Worm (Caenorhabditis elegans): ENCODE data around the gene T05C12.11.

The T05C12.11 gene

DNA sequence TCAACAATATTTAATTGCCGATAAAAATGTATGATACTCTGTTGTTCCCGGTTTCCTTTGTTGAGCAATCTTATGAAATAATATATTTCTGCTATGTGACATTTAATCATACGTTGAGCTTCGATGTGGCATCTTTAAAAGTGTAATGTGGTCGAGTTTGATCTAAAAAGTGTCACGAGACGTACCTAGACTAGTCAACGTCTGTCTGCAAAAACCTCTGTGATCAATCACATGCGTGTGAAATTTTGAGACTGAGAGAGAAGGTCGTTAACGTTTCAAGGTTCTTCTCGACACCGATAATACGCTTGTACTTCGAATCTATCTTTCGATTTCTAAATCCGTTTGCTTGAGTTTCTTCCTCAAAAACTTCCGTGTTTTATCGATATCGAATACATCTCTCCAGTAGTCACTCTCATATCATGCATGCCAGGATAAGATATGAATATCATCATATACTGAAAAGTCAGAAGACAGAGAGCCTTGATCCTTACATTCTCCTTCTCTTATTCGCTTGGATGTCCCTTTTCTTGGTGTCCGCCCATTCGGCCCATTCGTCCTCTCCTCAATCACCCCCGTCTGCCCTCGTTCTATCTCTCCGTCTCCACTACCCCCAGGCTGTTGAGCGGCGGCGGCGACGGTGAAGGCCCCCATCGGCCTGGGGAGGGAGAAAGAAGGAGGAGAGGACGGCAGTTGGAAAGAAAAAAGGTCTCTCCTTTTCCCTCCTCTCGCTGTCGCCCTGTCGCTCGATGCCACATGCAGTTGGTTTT is 41.8 kb downstream of the T05C12.11 start (continued):
- TF ChIP-seq let-526 (GFP tag; IDR thresholded peaks at IDR 0.05) (peak; percentile 50; the same call in 1 of the 2 replicates), dpl-1 (GFP tag; optimal IDR thresholded peaks at IDR 0.05) (no peak), ceh-27 (GFP tag; optimal IDR thresholded peaks at IDR 0.05) (peak; percentile 25), fkh-3 (tag; optimal IDR thresholded peaks at IDR 0.05) (no peak), sdz-38 (tag; optimal IDR thresholded peaks at IDR 0.05) (no peak), attf-6 (GFP tag; IDR thresholded peaks at IDR 0.05) (no peak), efl-1 (GFP tag; optimal IDR thresholded peaks at IDR 0.05) (no peak)

DNA sequence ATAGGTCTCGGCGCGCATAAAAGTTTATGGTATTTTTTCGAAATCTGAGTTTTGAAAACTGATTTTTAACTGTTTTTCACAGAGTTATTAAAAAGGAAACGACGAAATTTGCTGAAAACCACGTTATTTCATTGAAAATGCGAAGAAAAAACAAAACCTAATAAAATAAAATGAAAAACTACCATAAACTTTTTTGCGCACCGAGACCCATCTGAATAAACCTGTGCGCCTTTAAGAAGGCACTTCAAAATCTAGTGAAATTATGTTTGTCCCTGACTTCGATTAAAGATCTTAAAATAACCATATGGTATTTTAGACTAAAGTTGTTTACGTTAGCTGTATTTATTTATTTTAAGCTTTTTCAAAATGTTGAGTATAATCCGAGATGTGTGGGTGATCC is 42.5 kb downstream of the T05C12.11 start:
- TF ChIP-seq F55B11.4 (tag; optimal IDR thresholded peaks at IDR 0.05; ENCODE audit: borderline replicate concordance, insufficient read depth), result no peak
- TF ChIP-seq lsl-1 (GFP tag; optimal IDR thresholded peaks at IDR 0.05), result peak; percentile 70
- no peak for TF ChIP-seq ztf-25 (GFP tag; IDR thresholded peaks at IDR 0.05)
- peak; percentile 55 for TF ChIP-seq xnd-1 (tag; optimal IDR thresholded peaks at IDR 0.05)
- no peak for TF ChIP-seq tbp1 (GFP tag; optimal IDR thresholded peaks at IDR 0.05)
- no peak for TF ChIP-seq aptf-3 (GFP tag; IDR thresholded peaks at IDR 0.05)
- no peak for TF ChIP-seq cebp-2 (GFP tag; IDR thresholded peaks at IDR 0.05)
- peak; percentile 63 for TF ChIP-seq F33H1.4 (GFP tag; IDR thresholded peaks at IDR 0.05)

DNA sequence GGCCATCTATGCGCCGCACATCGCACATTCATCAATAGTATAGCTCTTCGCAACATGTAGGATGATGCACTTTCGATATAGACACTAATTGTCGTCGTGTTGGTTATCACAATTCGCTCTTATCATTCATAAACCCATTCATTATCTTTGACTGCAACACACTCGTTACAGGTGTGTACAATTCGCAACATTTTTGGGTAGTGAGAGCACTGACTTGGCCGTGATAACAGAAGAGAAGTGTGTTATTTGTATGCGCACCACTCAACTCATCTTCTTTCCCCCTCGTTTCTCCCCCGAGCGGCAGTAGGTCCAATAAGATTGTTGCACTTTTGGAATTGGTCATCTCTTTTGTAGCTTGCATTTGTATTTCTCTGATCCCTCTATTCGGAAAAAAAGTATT is 43.0 kb downstream of the T05C12.11 start:
- TF ChIP-seq C06A6.2 (GFP tag; conservative IDR thresholded peaks at IDR 0.05) (no peak), F57A8.1 (GFP tag; optimal IDR thresholded peaks at IDR 0.05) (no peak), nhr-80 (tag; optimal IDR thresholded peaks at IDR 0.05) (peak; percentile 95), nfyb-1 (GFP tag; IDR thresholded peaks at IDR 0.05) (0 out of 2 replicates have a peak, but pooled peaks have one; percentile 14), ets-4 (GFP tag; optimal IDR thresholded peaks at IDR 0.05) (peak; percentile 73), Y53F4B.3 (GFP tag; IDR thresholded peaks at IDR 0.05) (no peak), madf-6 (GFP tag; IDR thresholded peaks at IDR 0.05) (no peak)

DNA sequence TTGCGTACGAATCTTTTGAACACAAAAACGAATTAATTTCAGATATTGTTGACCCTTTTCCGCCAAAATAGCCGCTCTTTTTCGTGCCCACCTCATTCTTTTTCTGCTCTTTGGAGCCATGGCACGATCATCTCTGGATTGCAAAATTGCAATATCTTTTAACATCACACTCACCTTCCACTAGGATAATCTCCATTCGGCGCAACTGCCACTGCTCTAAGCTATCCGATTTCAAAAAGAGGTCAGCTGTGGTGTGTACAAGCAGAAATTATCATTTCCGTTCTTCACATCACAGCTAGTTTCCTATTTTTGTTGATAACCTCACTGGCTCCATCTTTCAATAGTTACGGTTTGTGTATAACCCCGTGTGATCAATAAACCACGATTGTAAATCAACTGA is 43.7 kb downstream of the T05C12.11 start:
- TF ChIP-seq K12H6.12 (tag; optimal IDR thresholded peaks at IDR 0.05) (no peak), bed-2 (GFP tag; IDR thresholded peaks at IDR 0.05) (no peak), ztf-6 (GFP tag; IDR thresholded peaks at IDR 0.05) (no peak), ztf-18 (tag; optimal IDR thresholded peaks at IDR 0.05) (no peak), snpc-3.4 (tag; optimal IDR thresholded peaks at IDR 0.05) (no peak), lag-1 (GFP tag; IDR thresholded peaks at IDR 0.05) (no peak), attf-3 (GFP tag; conservative IDR thresholded peaks at IDR 0.05) (no peak)

ce11 chrII:8126132-8126531 is 44.1 kb downstream of the T05C12.11 start:
- TF ChIP-seq K12H6.12 (tag; optimal IDR thresholded peaks at IDR 0.05) (peak; percentile 27), ceh-27 (GFP tag; optimal IDR thresholded peaks at IDR 0.05) (peak; percentile 21), mcd-1 (GFP tag; IDR thresholded peaks at IDR 0.05) (peak; percentile 23; the same call in 1 of the 2 replicates), let-607 (tag; optimal IDR thresholded peaks at IDR 0.05) (peak; percentile 4 to 17), nhr-80 (tag; optimal IDR thresholded peaks at IDR 0.05) (peak; percentile 4), tbp1 (GFP tag; optimal IDR thresholded peaks at IDR 0.05) (peak; percentile 24), nfyb-1 (GFP tag; IDR thresholded peaks at IDR 0.05) (0 out of 2 replicates have a peak, but pooled peaks have one; percentile 13), hmg-1.2 (GFP tag; IDR thresholded peaks at IDR 0.05) (peak; percentile 61; the same call in 1 of the 2 replicates), lir-1 (GFP tag; conservative IDR thresholded peaks at IDR 0.05) (no peak), ztf-26 (tag; optimal IDR thresholded peaks at IDR 0.05) (no peak), ceh-100 (GFP tag; IDR thresholded peaks at IDR 0.05) (peak; percentile 37; the same call in 1 of the 2 replicates), ztf-18 (tag; optimal IDR thresholded peaks at IDR 0.05) (peak; percentile 8), madf-10 (tag; optimal IDR thresholded peaks at IDR 0.05) (no peak), cebp-1 (GFP tag; IDR thresholded peaks at IDR 0.05) (no peak), cebp-1 (tag; optimal IDR thresholded peaks at IDR 0.05) (peak; percentile 57), zfh-2 (GFP tag; conservative IDR thresholded peaks at IDR 0.05) (peak; percentile 83)
